Fruit fly (Drosophila melanogaster) whole organism, prepupa: ENCODE measurements around the gene MESR3.

Experiments used
- CG10631 ChIP-seq: fragments of 200-800 bp; sonication (Bioruptor generic); optimal IDR thresholded peaks from 2 replicates; lab custom pipeline; 2016; ENCODE audit warnings: missing biosample characterization, missing genetic modification characterization
- CG10669 ChIP-seq: fragments of 200-800 bp; sonication (Bioruptor generic); optimal IDR thresholded peaks from 3 replicates; lab custom pipeline; 2018; ENCODE audit warnings: missing biosample characterization, mild to moderate bottlenecking, missing genetic modification characterization, moderate library complexity
- CG11294 ChIP-seq: fragments of 200-800 bp; sonication (Bioruptor generic); IDR thresholded peaks from 2 replicates; pipeline ENCODE4 v1.3.6; 2022; ENCODE audit warnings: missing biosample characterization, missing genetic modification characterization
- CG11762 ChIP-seq: fragments of 200-800 bp; sonication (Bioruptor generic); optimal IDR thresholded peaks from 3 replicates; lab custom pipeline; 2016; ENCODE audit warnings: missing biosample characterization, missing genetic modification characterization; ENCODE audit not compliant: insufficient read depth
- CG11902 ChIP-seq: fragments of 200-800 bp; sonication (Bioruptor generic); optimal IDR thresholded peaks from 3 replicates; lab custom pipeline; 2016; ENCODE audit warnings: missing biosample characterization, missing genetic modification characterization
- CG15336 ChIP-seq: fragments of 200-800 bp; sonication (Bioruptor generic); IDR thresholded peaks from 2 replicates; pipeline ENCODE4 v1.3.6; 2022; ENCODE audit warnings: missing biosample characterization, missing genetic modification characterization
- CG16779 ChIP-seq: fragments of 200-800 bp; sonication (Bioruptor generic); optimal IDR thresholded peaks from 3 replicates; lab custom pipeline; 2017; ENCODE audit warnings: missing biosample characterization, mild to moderate bottlenecking, missing genetic modification characterization
- CG31627 ChIP-seq: fragments of 200-800 bp; sonication (Bioruptor generic); optimal IDR thresholded peaks from 3 replicates; lab custom pipeline; 2016; ENCODE audit warnings: missing biosample characterization, missing genetic modification characterization
- CG3919 ChIP-seq: fragments of 200-800 bp; sonication (Bioruptor generic); optimal IDR thresholded peaks from 3 replicates; lab custom pipeline; 2016; ENCODE audit warnings: missing biosample characterization, missing genetic modification characterization
- CG4318 ChIP-seq: fragments of 200-800 bp; sonication (Bioruptor generic); optimal IDR thresholded peaks from 3 replicates; lab custom pipeline; 2017; ENCODE audit warnings: missing biosample characterization, mild to moderate bottlenecking, missing genetic modification characterization
- CG6163 ChIP-seq: fragments of 200-800 bp; sonication (Bioruptor generic); IDR thresholded peaks from 3 replicates; pipeline ENCODE4 v1.3.6; 2022; ENCODE audit warnings: missing biosample characterization, missing genetic modification characterization
- CG6276 ChIP-seq: fragments of 200-800 bp; sonication (Bioruptor generic); optimal IDR thresholded peaks from 2 replicates; lab custom pipeline; 2017; ENCODE audit warnings: missing biosample characterization, mild to moderate bottlenecking, missing genetic modification characterization
- CG6792 ChIP-seq: fragments of 200-800 bp; sonication (Bioruptor generic); optimal IDR thresholded peaks from 3 replicates; lab custom pipeline; 2016; ENCODE audit warnings: missing biosample characterization, missing genetic modification characterization
- CG6808 ChIP-seq: fragments of 200-800 bp; sonication (Bioruptor generic); optimal IDR thresholded peaks from 3 replicates; lab custom pipeline; 2017; ENCODE audit warnings: missing biosample characterization, missing genetic modification characterization, mild to moderate bottlenecking, moderate library complexity, missing genetic modification reagents
- CG6854 ChIP-seq: fragments of 200-800 bp; sonication (Bioruptor generic); optimal IDR thresholded peaks from 2 replicates; lab custom pipeline; 2017; ENCODE audit warnings: missing biosample characterization, mild to moderate bottlenecking, missing genetic modification characterization
- CG7368 ChIP-seq: fragments of 200-800 bp; sonication (Bioruptor generic); optimal IDR thresholded peaks from 3 replicates; lab custom pipeline; 2016; ENCODE audit warnings: missing biosample characterization, missing genetic modification characterization
- CG8119 ChIP-seq: fragments of 200-800 bp; sonication (Bioruptor generic); IDR thresholded peaks from 3 replicates; pipeline ENCODE4 v1.3.6; 2022; ENCODE audit warnings: missing biosample characterization, missing genetic modification characterization
- CG8319 ChIP-seq: fragments of 200-800 bp; sonication (Bioruptor generic); optimal IDR thresholded peaks from 3 replicates; lab custom pipeline; 2016; ENCODE audit warnings: missing biosample characterization, missing genetic modification characterization
- CG9139 ChIP-seq: fragments of 200-800 bp; sonication (Bioruptor generic); optimal IDR thresholded peaks from 3 replicates; lab custom pipeline; 2017; ENCODE audit warnings: missing biosample characterization, mild to moderate bottlenecking, missing genetic modification characterization
- Eip75B ChIP-seq: fragments of 200-800 bp; sonication (Bioruptor generic); optimal IDR thresholded peaks from 3 replicates; lab custom pipeline; 2016; ENCODE audit warnings: missing biosample characterization, missing genetic modification characterization
- Eip78C ChIP-seq: fragments of 200-800 bp; sonication (Bioruptor generic); peaks from one replicate; lab custom pipeline; 2016; ENCODE audit warnings: missing biosample characterization, missing genetic modification characterization
- Eip93F ChIP-seq: fragments of 200-800 bp; sonication (Bioruptor generic); optimal IDR thresholded peaks from 2 replicates; lab custom pipeline; 2016; ENCODE audit warnings: missing biosample characterization, mild to moderate bottlenecking, missing genetic modification characterization
- Hr38 ChIP-seq: sonication (Bioruptor generic); optimal IDR thresholded peaks from 2 replicates; lab custom pipeline; 2016; ENCODE audit warnings: missing biosample characterization, missing genetic modification characterization
- Hr39 ChIP-seq: fragments of 200-800 bp; sonication (Bioruptor generic); optimal IDR thresholded peaks from 2 replicates; lab custom pipeline; 2016; ENCODE audit warnings: missing biosample characterization, missing genetic modification characterization
- Hr4 ChIP-seq: fragments of 200-800 bp; sonication (Bioruptor generic); optimal IDR thresholded peaks from 3 replicates; lab custom pipeline; 2016; ENCODE audit warnings: missing biosample characterization, missing genetic modification characterization
- Lpt ChIP-seq: fragments of 200-800 bp; sonication (Bioruptor generic); optimal IDR thresholded peaks from 3 replicates; lab custom pipeline; 2016; ENCODE audit warnings: missing biosample characterization, missing genetic modification characterization
- Met ChIP-seq: fragments of 200-800 bp; sonication (Bioruptor generic); optimal IDR thresholded peaks from 3 replicates; lab custom pipeline; 2016; ENCODE audit warnings: missing biosample characterization, missing genetic modification characterization
- OdsH ChIP-seq: fragments of 200-800 bp; sonication (Bioruptor generic); optimal IDR thresholded peaks from 3 replicates; lab custom pipeline; 2016; ENCODE audit warnings: missing biosample characterization, missing genetic modification characterization
- Smox ChIP-seq: fragments of 200-800 bp; sonication (Bioruptor generic); optimal IDR thresholded peaks from 3 replicates; lab custom pipeline; 2016; ENCODE audit warnings: missing biosample characterization, missing genetic modification characterization
- Sox102F ChIP-seq: fragments of 200-800 bp; sonication (Bioruptor generic); optimal IDR thresholded peaks from 2 replicates; lab custom pipeline; 2016; ENCODE audit warnings: missing biosample characterization, mild to moderate bottlenecking, missing genetic modification characterization
- Sox14 ChIP-seq: fragments of 200-800 bp; sonication (Bioruptor generic); optimal IDR thresholded peaks from 3 replicates; lab custom pipeline; 2016; ENCODE audit warnings: missing biosample characterization, missing genetic modification characterization
- Sox15 ChIP-seq: fragments of 200-800 bp; sonication (Bioruptor generic); optimal IDR thresholded peaks from 3 replicates; lab custom pipeline; 2016; ENCODE audit warnings: missing biosample characterization, missing genetic modification characterization
- achi ChIP-seq: fragments of 200-800 bp; sonication (Bioruptor generic); optimal IDR thresholded peaks from 3 replicates; lab custom pipeline; 2016; ENCODE audit warnings: missing biosample characterization, missing genetic modification characterization
- acj6 ChIP-seq: fragments of 200-800 bp; sonication (Bioruptor generic); optimal IDR thresholded peaks from 3 replicates; lab custom pipeline; 2016; ENCODE audit warnings: missing biosample characterization, missing genetic modification characterization
- cyc ChIP-seq: fragments of 200-800 bp; sonication (Bioruptor generic); optimal IDR thresholded peaks from 3 replicates; lab custom pipeline; 2016; ENCODE audit warnings: missing biosample characterization, missing genetic modification characterization
- dac ChIP-seq: fragments of 200-800 bp; sonication (Bioruptor generic); optimal IDR thresholded peaks from 2 replicates; lab custom pipeline; 2017; ENCODE audit warnings: missing biosample characterization, mild to moderate bottlenecking, missing genetic modification characterization
- dsx ChIP-seq: fragments of 200-800 bp; optimal IDR thresholded peaks from 3 replicates; lab custom pipeline; 2019; ENCODE audit warnings: missing biosample characterization, mild to moderate bottlenecking, missing genetic modification characterization, moderate library complexity; ENCODE audit not compliant: poor library complexity, severe bottlenecking
- eg ChIP-seq: fragments of 200-800 bp; sonication (Bioruptor generic); IDR thresholded peaks from 3 replicates; pipeline ENCODE4 v1.3.6; 2022; ENCODE audit warnings: missing biosample characterization, missing genetic modification characterization
- esn ChIP-seq: fragments of 200-800 bp; sonication (Bioruptor generic); optimal IDR thresholded peaks from 2 replicates; lab custom pipeline; 2016; ENCODE audit warnings: missing biosample characterization, mild to moderate bottlenecking, missing genetic modification characterization, moderate library complexity
- fkh ChIP-seq: fragments of 200-800 bp; sonication (Bioruptor generic); optimal IDR thresholded peaks from 3 replicates; lab custom pipeline; 2017; ENCODE audit warnings: missing biosample characterization, mild to moderate bottlenecking, missing genetic modification characterization, moderate library complexity
- lz ChIP-seq: fragments of 200-800 bp; sonication (Bioruptor generic); optimal IDR thresholded peaks from 3 replicates; lab custom pipeline; 2016; ENCODE audit warnings: missing biosample characterization, missing genetic modification characterization
- net ChIP-seq: fragments of 200-800 bp; sonication (Bioruptor generic); optimal IDR thresholded peaks from 3 replicates; lab custom pipeline; 2016; ENCODE audit warnings: missing biosample characterization, missing genetic modification characterization
- pdm3 ChIP-seq: fragments of 200-800 bp; sonication (Bioruptor generic); optimal IDR thresholded peaks from 3 replicates; lab custom pipeline; 2016; ENCODE audit warnings: missing biosample characterization, missing genetic modification characterization
- salr ChIP-seq, 2 experiments: fragments of 200-800 bp; sonication (Bioruptor generic); optimal IDR thresholded peaks; 3 replicates each; lab custom pipeline; 2016 to 2018; ENCODE audit warnings: missing biosample characterization in 2 of 2, missing genetic modification characterization in 2 of 2, mild to moderate bottlenecking in 1 of 2
- spab ChIP-seq: fragments of 200-800 bp; sonication (Bioruptor generic); optimal IDR thresholded peaks from 2 replicates; lab custom pipeline; 2017; ENCODE audit warnings: missing biosample characterization, mild to moderate bottlenecking, missing genetic modification characterization, missing genetic modification reagents
- ss ChIP-seq, 2 experiments: fragments of 200-800 bp; sonication (Bioruptor generic); optimal IDR thresholded peaks; 2 replicates in 1 of 2; 3 replicates in 1 of 2; lab custom pipeline; 2017 to 2018; ENCODE audit warnings: mild to moderate bottlenecking in 2 of 2, missing biosample characterization in 2 of 2, missing genetic modification characterization in 2 of 2, moderate library complexity in 1 of 2
- topi ChIP-seq: fragments of 200-800 bp; sonication (Bioruptor generic); optimal IDR thresholded peaks from 3 replicates; lab custom pipeline; 2016; ENCODE audit warnings: missing biosample characterization, missing genetic modification characterization
- vri ChIP-seq: fragments of 200-800 bp; sonication (Bioruptor generic); optimal IDR thresholded peaks from 3 replicates; lab custom pipeline; 2016; ENCODE audit warnings: missing biosample characterization, mild to moderate bottlenecking, missing genetic modification characterization

The MESR3 gene

dm6 chr2L:18705617-18706046, 88.6 kb downstream of the MESR3 start, which contains the start of gene Jwa (continued):
- TF ChIP-seq CG6808 (GFP tag; lab: Kevin White, UChicago), result peak; percentile 52
- TF ChIP-seq Eip78C (GFP tag; lab: Kevin White, UChicago), result peak; percentile 89
- peak; percentile 85 for TF ChIP-seq topi
- no peak for TF ChIP-seq spab (GFP tag; lab: Kevin White, UChicago)
- TF ChIP-seq CG6854 (GFP tag; lab: Kevin White, UChicago), result no peak
- peak; percentile 32 for TF ChIP-seq fkh (GFP tag; lab: Kevin White, UChicago)
- TF ChIP-seq CG7368, result peak; percentile 67
- peak; percentile 87 for TF ChIP-seq eg (GFP tag; lab: Robert Waterston, UW)
- peak; percentile 88 for TF ChIP-seq Eip93F (GFP tag; lab: Kevin White, UChicago)
- TF ChIP-seq cyc (GFP tag; lab: Kevin White, UChicago), result peak; percentile 88
- TF ChIP-seq CG6276, result no peak
- peak; percentile 85 for TF ChIP-seq Sox15 (GFP tag; lab: Kevin White, UChicago)
- peak; percentile 59 for TF ChIP-seq Hr38
- TF ChIP-seq Met (GFP tag; lab: Kevin White, UChicago), result peak; percentile 87
- peak; percentile 92 for TF ChIP-seq CG10631 (GFP tag; lab: Kevin White, UChicago)
- peak; percentile 78 for TF ChIP-seq CG3919 (GFP tag; lab: Kevin White, UChicago)
- TF ChIP-seq CG11294 (GFP tag; lab: Robert Waterston, UW), result peak; percentile 74; the same call in 1 of the 2 replicates
- TF ChIP-seq CG4318, result peak; percentile 62
- TF ChIP-seq CG31627 (GFP tag; lab: Kevin White, UChicago), result peak; percentile 96
- TF ChIP-seq Sox102F (GFP tag; lab: Kevin White, UChicago), result peak; percentile 95
- TF ChIP-seq salr (GFP tag; optimal IDR thresholded peaks at IDR 0.05; lab: Kevin White, UChicago), result peak; percentile 20 to 54
- TF ChIP-seq acj6 (GFP tag; lab: Kevin White, UChicago), result peak; percentile 95
- TF ChIP-seq CG15336, result peak; percentile 90
- peak; percentile 86 for TF ChIP-seq Eip75B
- TF ChIP-seq vri (GFP tag; lab: Kevin White, UChicago), result peak; percentile 93

dm6 chr2L:18707844-18708238, 90.8 kb downstream of the MESR3 start:
- TF ChIP-seq dac (no peak), CG11294 (GFP tag; lab: Robert Waterston, UW) (no peak), Eip75B (peak; percentile 44), Sox102F (GFP tag; lab: Kevin White, UChicago) (peak; percentile 19), CG8119 (GFP tag; lab: Robert Waterston, UW) (no peak), CG6276 (no peak), CG31627 (GFP tag; lab: Kevin White, UChicago) (peak; percentile 63), pdm3 (GFP tag; lab: Kevin White, UChicago) (peak; percentile 56), achi (GFP tag; lab: Kevin White, UChicago) (peak; percentile 54), Hr4 (GFP tag; lab: Kevin White, UChicago) (peak; percentile 71), Met (GFP tag; lab: Kevin White, UChicago) (peak; percentile 56), CG11902 (peak; percentile 3), Eip93F (GFP tag; lab: Kevin White, UChicago) (no peak), topi (peak; percentile 62), CG10669 (GFP tag; lab: Kevin White, UChicago) (peak; percentile 11), Hr39 (peak; percentile 58), dsx (GFP tag; lab: Kevin White, UChicago) (no peak), CG11762 (GFP tag; lab: Kevin White, UChicago) (peak; percentile 14), esn (GFP tag; lab: Kevin White, UChicago) (peak; percentile 63), cyc (GFP tag; lab: Kevin White, UChicago) (peak; percentile 34), OdsH (GFP tag; lab: Kevin White, UChicago) (peak; percentile 60), lz (GFP tag; lab: Kevin White, UChicago) (peak; percentile 61), CG8319 (GFP tag; lab: Kevin White, UChicago) (peak; percentile 10), acj6 (GFP tag; lab: Kevin White, UChicago) (peak; percentile 27), CG3919 (GFP tag; lab: Kevin White, UChicago) (peak; percentile 65), CG16779 (tag; lab: Kevin White, UChicago) (no peak), CG6792 (peak; percentile 38), CG10631 (GFP tag; lab: Kevin White, UChicago) (peak; percentile 44), Sox14 (GFP tag; lab: Kevin White, UChicago) (no peak), CG4318 (no peak), CG9139 (GFP tag; lab: Kevin White, UChicago) (no peak), Smox (peak; percentile 63), ss (GFP tag; optimal IDR thresholded peaks at IDR 0.05; lab: Kevin White, UChicago) (no peak), eg (GFP tag; lab: Robert Waterston, UW) (0 out of 3 replicates have a peak, but pooled peaks have one; percentile 54), spab (GFP tag; lab: Kevin White, UChicago) (no peak), CG6163 (GFP tag; lab: Robert Waterston, UW) (peak; percentile 13; the same call in 1 of the 3 replicates), net (GFP tag; lab: Kevin White, UChicago) (peak; percentile 55), Lpt (GFP tag; lab: Kevin White, UChicago) (no peak)
